Worm (Caenorhabditis elegans) whole organism, L3 larva: ENCODE data around the gene tkr-1.

ENCODE experiments used
- ama-1 ChIP-seq: fragments of 150-350 bp; optimal IDR thresholded peaks from 2 replicates; lab custom pipeline; 2018
- ceh-28 ChIP-seq: fragments of 150-350 bp; optimal IDR thresholded peaks from 2 replicates; lab custom pipeline; 2014; ENCODE audit warnings: missing biosample characterization, missing genetic modification reagents, missing genetic modification characterization
- ceh-82 ChIP-seq: fragments of 150-350 bp; optimal IDR thresholded peaks from 2 replicates; lab custom pipeline; 2014; ENCODE audit warnings: missing biosample characterization, missing genetic modification characterization
- hmg-11 ChIP-seq: sonication (generic microtip); optimal IDR thresholded peaks from 2 replicates; lab custom pipeline; 2016; ENCODE audit warnings: missing genetic modification characterization, missing compliant biosample characterization
- lin-15B ChIP-seq: fragments of 150-350 bp; optimal IDR thresholded peaks from 2 replicates; lab custom pipeline; 2014; ENCODE audit warnings: missing biosample characterization, missing genetic modification characterization
- nhr-76 ChIP-seq: fragments of 150-350 bp; sonication (generic microtip); optimal IDR thresholded peaks from 5 replicates; lab custom pipeline; 2014; ENCODE audit warnings: missing biosample characterization, missing genetic modification characterization
- nhr-77 ChIP-seq: fragments of 150-350 bp; optimal IDR thresholded peaks from 2 replicates; lab custom pipeline; 2014; ENCODE audit warnings: missing biosample characterization, missing genetic modification characterization
- pha-4 ChIP-seq: fragments of 150-350 bp; optimal IDR thresholded peaks from 2 replicates; lab custom pipeline; 2014; ENCODE audit warnings: missing biosample characterization, missing genetic modification reagents, missing genetic modification characterization
- pqm-1 ChIP-seq: fragments of 150-350 bp; optimal IDR thresholded peaks from 2 replicates; lab custom pipeline; 2017; ENCODE audit warnings: missing biosample characterization, missing genetic modification characterization, inconsistent platforms
- skn-1 ChIP-seq: fragments of 150-350 bp; optimal IDR thresholded peaks from 2 replicates; lab custom pipeline; 2014; ENCODE audit warnings: missing biosample characterization, missing genetic modification characterization
- snpc-4 ChIP-seq: fragments of 150-350 bp; optimal IDR thresholded peaks from 2 replicates; lab custom pipeline; 2014; ENCODE audit warnings: missing biosample characterization, missing genetic modification characterization
- unc-39 ChIP-seq: sonication (generic microtip); optimal IDR thresholded peaks from 4 replicates; lab custom pipeline; 2017; ENCODE audit warnings: missing biosample characterization, missing genetic modification characterization
- ztf-11 ChIP-seq: fragments of 150-350 bp; optimal IDR thresholded peaks from 2 replicates; lab custom pipeline; 2014; ENCODE audit warnings: missing biosample characterization, missing genetic modification characterization

- no peak for TF ChIP-seq ceh-82 (tag; lab: Kevin White, UChicago)
- TF ChIP-seq pha-4 (tag; lab: Kevin White, UChicago): no peak
- TF ChIP-seq skn-1 (tag; lab: Kevin White, UChicago): no peak
- no peak for TF ChIP-seq ama-1 (lab: Kevin White, UChicago)
- no peak for TF ChIP-seq pqm-1
- TF ChIP-seq nhr-77 (tag; lab: Kevin White, UChicago): no peak
- TF ChIP-seq ztf-11 (tag; lab: Kevin White, UChicago): no peak
- TF ChIP-seq nhr-76: no peak
- TF ChIP-seq unc-39: no peak
- TF ChIP-seq hmg-11: no peak
- TF ChIP-seq lin-15B: no peak
- no peak for TF ChIP-seq ceh-28 (tag; lab: Kevin White, UChicago)
- no peak for TF ChIP-seq snpc-4 (tag; lab: Kevin White, UChicago)
These were observed 49.4 kb upstream of the tkr-1 start, which contains the start of gene elo-4 for ce11 chrIII:9334174-9334573.
